Fruit fly (Drosophila melanogaster): Measurements from ENCODE around the gene Neto.

Gene Neto

DNA sequence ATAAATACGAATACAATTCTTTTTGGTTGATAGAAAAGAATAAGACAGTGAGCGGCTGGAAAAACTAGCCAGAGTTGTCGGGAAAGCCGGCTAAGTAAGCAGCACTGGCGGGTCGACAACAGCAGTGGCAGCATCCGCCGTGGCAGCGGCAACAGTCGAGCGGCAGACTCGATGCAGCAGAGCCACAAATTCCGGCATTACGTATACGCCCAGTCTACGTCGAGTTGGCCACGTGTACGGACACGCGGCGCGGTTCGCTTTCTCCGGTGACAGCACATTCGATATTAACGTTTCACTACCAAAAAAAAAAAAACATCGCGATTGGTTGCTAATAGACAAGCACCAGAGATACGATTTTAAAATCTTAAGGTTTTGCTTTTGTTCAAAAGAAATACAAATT lies at the start of gene Neto:
Neto (plus strand) TSS at position 209 of the 400 bp plus-strand sequence.
- TF ChIP-seq CG32121 (GFP tag; IDR thresholded peaks at IDR 0.05), result no peak
- no peak for TF ChIP-seq CG14655 (GFP tag; optimal IDR thresholded peaks at IDR 0.05)
- no peak for TF ChIP-seq EcR (GFP tag; optimal IDR thresholded peaks at IDR 0.05)
- no peak for TF ChIP-seq CG8159 (tag; optimal IDR thresholded peaks at IDR 0.05)
- no peak for TF ChIP-seq CG13204 (GFP tag; optimal IDR thresholded peaks at IDR 0.05)
- TF ChIP-seq CG10348 (GFP tag; IDR thresholded peaks at IDR 0.05), result no peak
- TF ChIP-seq CG4496 (GFP tag; IDR thresholded peaks at IDR 0.05), result 0 out of 3 replicates have a peak, but pooled peaks have one; percentile 10
- no peak for TF ChIP-seq D1 (tag; optimal IDR thresholded peaks at IDR 0.05)
- no peak for TF ChIP-seq CG12605 (GFP tag; IDR thresholded peaks at IDR 0.05)

DNA sequence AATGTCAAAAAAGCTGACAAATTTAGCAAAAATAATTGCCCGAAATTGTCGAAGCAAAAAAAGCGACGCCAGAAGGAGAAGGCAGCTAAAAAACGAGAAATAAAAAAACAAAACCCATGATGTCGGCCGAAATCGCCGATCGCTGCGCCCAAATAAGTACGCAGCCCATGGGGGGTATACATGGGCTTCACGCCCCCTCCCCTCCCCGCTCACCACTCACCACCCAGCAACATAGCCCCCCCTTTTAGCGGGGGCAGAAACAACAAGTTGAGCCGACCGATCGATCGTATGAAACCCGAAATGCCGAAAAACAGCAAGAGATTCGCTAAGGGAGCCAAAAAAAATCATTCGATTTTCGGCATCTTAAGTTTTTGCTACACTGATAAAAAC lies 49.7 kb upstream of the Neto start:
- TF ChIP-seq CG12605 (GFP tag; IDR thresholded peaks at IDR 0.05), result peak; percentile 42; the same call in 1 of the 2 replicates
- no peak for TF ChIP-seq CG10348 (GFP tag; IDR thresholded peaks at IDR 0.05)
- no peak for TF ChIP-seq CG8301 (tag; optimal IDR thresholded peaks at IDR 0.05)
- peak; percentile 73 for TF ChIP-seq CG4496 (GFP tag; IDR thresholded peaks at IDR 0.05)
- TF ChIP-seq Ets98B (GFP tag; IDR thresholded peaks at IDR 0.05), result peak; percentile 50; the same call in 1 of the 2 replicates
- TF ChIP-seq CG34367 (tag; optimal IDR thresholded peaks at IDR 0.05), result no peak
- TF ChIP-seq gl (tag; optimal IDR thresholded peaks at IDR 0.05), result no peak
- peak; percentile 60; the same call in 1 of the 3 replicates for TF ChIP-seq fd96Ca (GFP tag; IDR thresholded peaks at IDR 0.05)
- TF ChIP-seq CG8159 (tag; optimal IDR thresholded peaks at IDR 0.05), result no peak
- TF ChIP-seq rn (GFP tag; IDR thresholded peaks at IDR 0.05), result 0 out of 2 replicates have a peak, but pooled peaks have one; percentile 51
- TF ChIP-seq CG32121 (GFP tag; IDR thresholded peaks at IDR 0.05), result peak; percentile 70

DNA sequence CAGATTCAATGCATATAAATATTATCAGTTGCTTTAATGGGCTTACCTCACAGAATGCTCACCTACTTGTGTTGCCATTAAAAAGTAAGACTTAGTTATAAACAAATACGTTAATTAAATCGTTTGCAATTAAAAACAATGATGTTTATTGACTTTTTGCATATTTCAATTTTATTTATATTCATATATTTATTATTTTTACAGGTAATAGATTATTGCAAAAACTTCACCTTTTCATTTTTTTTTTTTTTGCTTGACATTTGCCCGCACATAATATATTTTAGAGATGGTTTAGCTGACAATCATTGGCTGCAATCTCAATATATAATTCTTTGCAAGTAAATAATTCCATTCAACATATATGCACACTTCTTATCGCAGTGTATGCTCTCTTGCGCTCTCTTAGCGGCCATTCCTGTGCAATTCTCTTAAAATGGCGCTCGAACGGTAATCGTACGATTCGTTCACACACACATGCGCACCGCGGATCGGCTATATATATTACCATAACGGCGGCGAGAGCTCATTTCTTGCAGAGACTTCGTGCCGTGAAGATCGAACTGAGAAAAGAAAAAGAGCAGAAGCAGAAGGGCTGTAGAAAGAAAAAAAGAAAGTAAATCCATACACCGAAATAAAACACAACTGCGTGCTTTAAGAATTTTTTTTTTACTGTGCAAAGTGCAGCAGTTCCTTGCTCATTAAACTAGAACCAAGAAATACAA lies 49.2 kb upstream of the Neto start, which contains the start of gene Bcat:
Bcat (plus strand) TSS at position 522 of the 722 bp plus-strand sequence.
- TF ChIP-seq CG10348 (GFP tag; IDR thresholded peaks at IDR 0.05) (no peak), CG4496 (GFP tag; IDR thresholded peaks at IDR 0.05) (peak; percentile 64; the same call in 2 of the 3 replicates), D1 (tag; optimal IDR thresholded peaks at IDR 0.05) (peak; percentile 31), Pif1B (GFP tag; optimal IDR thresholded peaks at IDR 0.05) (peak; percentile 62), CG8159 (tag; optimal IDR thresholded peaks at IDR 0.05) (peak; percentile 52), EcR (GFP tag; optimal IDR thresholded peaks at IDR 0.05) (peak; percentile 27), CG32121 (GFP tag; IDR thresholded peaks at IDR 0.05) (peak; percentile 57; the same call in 1 of the 2 replicates), CG34367 (tag; optimal IDR thresholded peaks at IDR 0.05) (peak; percentile 3), CG15710 (tag; optimal IDR thresholded peaks at IDR 0.05) (peak; percentile 48), Ets98B (GFP tag; IDR thresholded peaks at IDR 0.05) (no peak; the same call in 1 of the 2 replicates), CG13204 (GFP tag; optimal IDR thresholded peaks at IDR 0.05) (no peak), gl (tag; optimal IDR thresholded peaks at IDR 0.05) (no peak), CG14655 (GFP tag; optimal IDR thresholded peaks at IDR 0.05) (peak; percentile 78), rn (GFP tag; IDR thresholded peaks at IDR 0.05) (no peak), fd96Ca (GFP tag; IDR thresholded peaks at IDR 0.05) (peak; percentile 53; the same call in 1 of the 3 replicates), CG9948 (tag; optimal IDR thresholded peaks at IDR 0.05) (peak; percentile 49), Snoo (tag; optimal IDR thresholded peaks at IDR 0.05) (peak; percentile 82), CG12605 (GFP tag; IDR thresholded peaks at IDR 0.05) (peak; percentile 51; the same call in 1 of the 2 replicates), CG17806 (tag; optimal IDR thresholded peaks at IDR 0.05) (peak; percentile 46), CG8301 (tag; optimal IDR thresholded peaks at IDR 0.05) (peak; percentile 57), Pif1A (GFP tag; optimal IDR thresholded peaks at IDR 0.05) (no peak)

DNA sequence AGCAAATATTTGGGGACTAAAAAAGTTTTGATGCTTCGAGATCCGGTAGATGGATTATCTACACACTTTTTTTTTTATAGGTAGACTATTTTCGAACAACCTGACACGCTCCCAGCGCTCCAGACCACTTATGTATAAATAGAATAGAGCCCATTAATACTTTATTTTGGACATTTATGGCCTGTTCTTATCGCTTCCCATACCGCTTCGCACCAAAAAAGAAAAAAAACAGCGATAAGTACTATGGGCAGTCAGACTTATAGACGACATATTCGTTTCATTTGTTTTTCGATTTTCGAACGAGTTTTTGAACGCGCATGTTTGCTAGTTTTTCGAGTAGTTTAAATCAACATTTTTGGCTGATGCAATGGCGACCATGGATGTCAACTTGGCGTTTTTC lies 48.1 kb upstream of the Neto start:
- no peak for TF ChIP-seq CG13204 (GFP tag; optimal IDR thresholded peaks at IDR 0.05)
- no peak for TF ChIP-seq Pif1A (GFP tag; optimal IDR thresholded peaks at IDR 0.05)
- TF ChIP-seq Snoo (tag; optimal IDR thresholded peaks at IDR 0.05), result no peak
- no peak for TF ChIP-seq Pif1B (GFP tag; optimal IDR thresholded peaks at IDR 0.05)
- TF ChIP-seq gl (tag; optimal IDR thresholded peaks at IDR 0.05), result no peak
- no peak for TF ChIP-seq CG15710 (tag; optimal IDR thresholded peaks at IDR 0.05)
- no peak for TF ChIP-seq rn (GFP tag; IDR thresholded peaks at IDR 0.05)
- no peak for TF ChIP-seq CG4496 (GFP tag; IDR thresholded peaks at IDR 0.05)
- TF ChIP-seq CG32121 (GFP tag; IDR thresholded peaks at IDR 0.05), result no peak
- TF ChIP-seq CG9948 (tag; optimal IDR thresholded peaks at IDR 0.05), result no peak
- TF ChIP-seq fd96Ca (GFP tag; IDR thresholded peaks at IDR 0.05), result no peak
- TF ChIP-seq CG14655 (GFP tag; optimal IDR thresholded peaks at IDR 0.05), result no peak
- TF ChIP-seq CG8301 (tag; optimal IDR thresholded peaks at IDR 0.05), result no peak

DNA sequence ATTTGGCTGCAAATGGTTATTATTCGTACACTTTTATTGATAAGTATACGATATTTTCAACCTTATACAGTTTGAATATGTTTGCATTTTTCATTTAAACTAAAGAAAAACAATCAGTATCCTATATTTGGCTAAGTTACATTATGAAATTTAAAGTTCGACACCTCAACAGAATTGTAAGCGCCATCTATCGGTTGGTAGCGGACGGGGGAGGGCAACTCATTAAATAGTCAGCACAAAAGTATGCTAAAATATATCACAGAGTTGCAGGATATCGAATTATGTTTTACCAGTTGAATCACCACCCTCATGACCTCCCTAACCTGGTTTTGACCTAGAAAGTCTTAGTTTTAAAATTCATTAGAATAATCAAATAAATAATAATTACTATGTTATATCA lies 44.5 kb upstream of the Neto start:
- TF ChIP-seq gl (tag; optimal IDR thresholded peaks at IDR 0.05) (no peak), CG4496 (GFP tag; IDR thresholded peaks at IDR 0.05) (peak; percentile 40; the same call in 1 of the 3 replicates)

DNA sequence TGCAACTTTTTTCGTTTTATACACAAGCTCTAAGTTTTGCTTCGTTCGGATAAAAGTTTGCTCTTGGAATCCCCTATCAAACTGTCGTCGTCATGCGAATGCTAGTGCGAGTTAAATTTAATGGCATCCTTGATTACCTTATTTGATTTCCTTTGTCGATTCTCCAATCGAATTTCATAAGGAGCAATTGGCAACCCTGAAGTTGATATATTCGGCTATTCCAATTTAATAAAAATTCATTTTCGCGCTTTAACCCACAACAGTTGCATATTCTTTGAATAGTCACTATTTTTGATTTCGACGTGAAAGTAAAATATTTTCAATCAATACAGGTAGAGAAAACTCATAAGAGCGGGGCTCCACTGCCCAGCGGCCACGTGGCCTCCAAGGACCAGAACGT lies 42.9 kb upstream of the Neto start, which contains the start of gene CG12725:
CG12725 (minus strand) TSS at position 101 of the 400 bp plus-strand sequence.
- TF ChIP-seq EcR (GFP tag; optimal IDR thresholded peaks at IDR 0.05), result no peak
